Worm (Caenorhabditis elegans) whole organism, late embryonic: ENCODE data around the gene srd-4.

Experiments
- C08G9.2 ChIP-seq: sonication (generic microtip); optimal IDR thresholded peaks from 2 replicates; lab custom pipeline; 2016; ENCODE audit warnings: mild to moderate bottlenecking, missing genetic modification characterization, moderate library complexity, missing compliant biosample characterization
- K02D7.2 ChIP-seq: sonication (generic microtip); optimal IDR thresholded peaks from 2 replicates; lab custom pipeline; 2017; ENCODE audit warnings: mild to moderate bottlenecking, missing genetic modification characterization, missing compliant biosample characterization
- K09A11.1 ChIP-seq: sonication (generic microtip); optimal IDR thresholded peaks from 2 replicates; lab custom pipeline; 2017; ENCODE audit warnings: antibody characterized with exemption, mild to moderate bottlenecking, missing genetic modification characterization, missing compliant biosample characterization; ENCODE audit not compliant: insufficient read depth
- Y22D7AL.16 ChIP-seq: sonication (generic microtip); optimal IDR thresholded peaks from 2 replicates; lab custom pipeline; 2016; ENCODE audit warnings: missing genetic modification characterization, missing compliant biosample characterization
- ama-1 ChIP-seq: fragments of 150-350 bp; optimal IDR thresholded peaks from 2 replicates; lab custom pipeline; 2014
- ceh-14 ChIP-seq: sonication (generic microtip); optimal IDR thresholded peaks from 2 replicates; lab custom pipeline; 2016; ENCODE audit warnings: missing genotype, missing genetic modification characterization, missing compliant biosample characterization
- ceh-19 ChIP-seq: fragments of 200-800 bp; sonication (Bioruptor generic); optimal IDR thresholded peaks from 2 replicates; lab custom pipeline; 2018; ENCODE audit warnings: mild to moderate bottlenecking, missing genetic modification characterization, missing compliant biosample characterization
- ceh-2 ChIP-seq: sonication (generic microtip); optimal IDR thresholded peaks from 2 replicates; lab custom pipeline; 2016; ENCODE audit warnings: missing genotype, missing genetic modification characterization, missing compliant biosample characterization
- ceh-24 ChIP-seq: sonication (generic microtip); optimal IDR thresholded peaks from 2 replicates; lab custom pipeline; 2016; ENCODE audit warnings: mild to moderate bottlenecking, missing genetic modification characterization, missing compliant biosample characterization
- ceh-30 ChIP-seq: fragments of 150-350 bp; optimal IDR thresholded peaks from 2 replicates; lab custom pipeline; 2014; ENCODE audit warnings: missing biosample characterization, missing genetic modification characterization
- ceh-34 ChIP-seq: sonication (generic microtip); optimal IDR thresholded peaks from 2 replicates; lab custom pipeline; 2016; ENCODE audit warnings: mild to moderate bottlenecking, missing genetic modification characterization, missing compliant biosample characterization
- ceh-48 ChIP-seq: sonication (generic microtip); optimal IDR thresholded peaks from 2 replicates; lab custom pipeline; 2016; ENCODE audit warnings: missing genetic modification characterization, inconsistent platforms, missing compliant biosample characterization
- ceh-6 ChIP-seq: fragments of 200-800 bp; sonication (Bioruptor generic); optimal IDR thresholded peaks from 2 replicates; lab custom pipeline; 2018; ENCODE audit warnings: mild to moderate bottlenecking, missing genetic modification characterization, missing compliant biosample characterization
- dmd-4 ChIP-seq: sonication (generic microtip); optimal IDR thresholded peaks from 2 replicates; lab custom pipeline; 2016; ENCODE audit warnings: borderline replicate concordance, missing genetic modification characterization, missing compliant biosample characterization
- dve-1 ChIP-seq: sonication (generic microtip); optimal IDR thresholded peaks from 2 replicates; lab custom pipeline; 2017; ENCODE audit warnings: antibody characterized with exemption, mild to moderate bottlenecking, missing genetic modification characterization, missing compliant biosample characterization
- ets-4 ChIP-seq: sonication (generic microtip); optimal IDR thresholded peaks from 2 replicates; lab custom pipeline; 2016; ENCODE audit warnings: missing genetic modification characterization, missing compliant biosample characterization
- fkh-10 ChIP-seq: fragments of 150-350 bp; optimal IDR thresholded peaks from 2 replicates; lab custom pipeline; 2014; ENCODE audit warnings: missing biosample characterization, missing genetic modification reagents, missing genetic modification characterization
- fkh-6 ChIP-seq: sonication (generic microtip); optimal IDR thresholded peaks from 2 replicates; lab custom pipeline; 2016; ENCODE audit warnings: missing genetic modification characterization, missing compliant biosample characterization
- gmeb-2 ChIP-seq: sonication (generic microtip); optimal IDR thresholded peaks from 2 replicates; lab custom pipeline; 2016; ENCODE audit warnings: missing genetic modification characterization, inconsistent platforms, missing compliant biosample characterization
- hlh-13 ChIP-seq: fragments of 200-800 bp; sonication (Bioruptor generic); optimal IDR thresholded peaks from 2 replicates; lab custom pipeline; 2018; ENCODE audit warnings: mild to moderate bottlenecking, missing genetic modification characterization, missing compliant biosample characterization
- hlh-30 ChIP-seq: sonication (generic microtip); optimal IDR thresholded peaks from 2 replicates; lab custom pipeline; 2017; ENCODE audit warnings: antibody characterized with exemption, missing genetic modification characterization, missing compliant biosample characterization; ENCODE audit not compliant: insufficient read depth
- madf-2 ChIP-seq: sonication (generic microtip); optimal IDR thresholded peaks from 2 replicates; lab custom pipeline; 2017; ENCODE audit warnings: missing genetic modification characterization, missing compliant biosample characterization
- nfya-1 ChIP-seq: sonication (generic microtip); optimal IDR thresholded peaks from 2 replicates; lab custom pipeline; 2017; ENCODE audit warnings: missing genetic modification characterization, mild to moderate bottlenecking, missing compliant biosample characterization, antibody characterized with exemption, moderate library complexity
- nhr-232 ChIP-seq: sonication (generic microtip); optimal IDR thresholded peaks from 2 replicates; lab custom pipeline; 2016; ENCODE audit warnings: missing genetic modification characterization, missing compliant biosample characterization
- odd-2 ChIP-seq: sonication (generic microtip); optimal IDR thresholded peaks from 2 replicates; lab custom pipeline; 2017; ENCODE audit warnings: antibody characterized with exemption, mild to moderate bottlenecking, missing genetic modification characterization, missing compliant biosample characterization
- pag-3 ChIP-seq: sonication (generic microtip); optimal IDR thresholded peaks from 2 replicates; lab custom pipeline; 2016; ENCODE audit warnings: missing compliant biosample characterization, missing genetic modification characterization, borderline replicate concordance
- pat-9 ChIP-seq: fragments of 200-800 bp; sonication (Bioruptor generic); optimal IDR thresholded peaks from 2 replicates; lab custom pipeline; 2018; ENCODE audit warnings: mild to moderate bottlenecking, missing genetic modification characterization, moderate library complexity, missing compliant biosample characterization
- pax-1 ChIP-seq: fragments of 150-350 bp; optimal IDR thresholded peaks from 2 replicates; lab custom pipeline; 2014; ENCODE audit warnings: missing biosample characterization, missing genetic modification characterization
- pros-1 ChIP-seq: fragments of 150-350 bp; optimal IDR thresholded peaks from 2 replicates; lab custom pipeline; 2014; ENCODE audit warnings: missing biosample characterization, missing genetic modification reagents, missing genetic modification characterization
- ref-2 ChIP-seq: sonication (generic microtip); optimal IDR thresholded peaks from 2 replicates; lab custom pipeline; 2016; ENCODE audit warnings: missing genetic modification characterization, missing compliant biosample characterization
- syd-9 ChIP-seq: sonication (generic microtip); optimal IDR thresholded peaks from 2 replicates; lab custom pipeline; 2016; ENCODE audit warnings: mild to moderate bottlenecking, missing genetic modification characterization, moderate library complexity, missing compliant biosample characterization
- tbx-2 ChIP-seq: sonication (generic microtip); optimal IDR thresholded peaks from 2 replicates; lab custom pipeline; 2016; ENCODE audit warnings: missing genetic modification characterization, missing compliant biosample characterization
- ttx-3 ChIP-seq: sonication (generic microtip); optimal IDR thresholded peaks from 2 replicates; lab custom pipeline; 2016; ENCODE audit warnings: missing genetic modification reagents, missing genetic modification characterization, missing compliant biosample characterization
- unc-55 ChIP-seq: sonication (generic microtip); optimal IDR thresholded peaks from 2 replicates; lab custom pipeline; 2017; ENCODE audit warnings: missing biosample characterization, missing genetic modification reagents, missing genetic modification characterization
- zip-5 ChIP-seq: sonication (generic microtip); optimal IDR thresholded peaks from 2 replicates; lab custom pipeline; 2016; ENCODE audit warnings: missing genetic modification characterization, missing compliant biosample characterization

The srd-4 gene

DNA sequence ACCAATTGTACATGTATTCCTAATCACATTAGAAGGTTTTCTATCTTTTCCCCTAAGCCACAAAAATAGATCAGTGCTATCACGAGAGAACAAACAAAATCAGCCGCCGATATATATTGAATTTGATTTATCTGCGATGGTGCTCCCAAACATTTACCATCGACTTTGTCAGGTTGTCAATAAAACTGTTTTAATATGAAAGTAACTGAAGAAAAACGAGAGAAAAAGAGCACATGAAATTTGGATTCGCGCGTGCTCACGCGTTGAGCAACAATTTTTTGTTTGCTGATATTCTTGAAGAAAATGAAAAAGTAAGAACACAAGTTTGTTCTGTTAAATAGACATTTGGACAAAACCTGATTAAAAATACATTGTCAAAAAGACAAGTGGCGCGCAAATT, 4.1 kb downstream of the srd-4 start:
- TF ChIP-seq unc-55 (GFP tag; lab: Kevin White, UChicago), result no peak
- TF ChIP-seq ama-1, result no peak
- no peak for TF ChIP-seq pag-3
- TF ChIP-seq C08G9.2, result no peak
- TF ChIP-seq ceh-24 (tag; lab: Kevin White, UChicago), result no peak
- no peak for TF ChIP-seq ref-2
- TF ChIP-seq dve-1 (tag; lab: Kevin White, UChicago), result no peak
- no peak for TF ChIP-seq fkh-6 (tag; lab: Kevin White, UChicago)
- no peak for TF ChIP-seq ceh-19 (GFP tag; lab: Kevin White, UChicago)
- no peak for TF ChIP-seq Y22D7AL.16 (tag; lab: Kevin White, UChicago)
- no peak for TF ChIP-seq ceh-14 (tag; lab: Kevin White, UChicago)
- TF ChIP-seq pat-9 (tag; lab: Kevin White, UChicago), result no peak
- no peak for TF ChIP-seq ceh-30 (tag; lab: Kevin White, UChicago)
- no peak for TF ChIP-seq dmd-4
- no peak for TF ChIP-seq hlh-13 (GFP tag; lab: Kevin White, UChicago)
- no peak for TF ChIP-seq pax-1 (tag; lab: Kevin White, UChicago)
- TF ChIP-seq zip-5 (tag; lab: Kevin White, UChicago), result no peak
- TF ChIP-seq fkh-10 (GFP tag; lab: Kevin White, UChicago), result no peak

DNA sequence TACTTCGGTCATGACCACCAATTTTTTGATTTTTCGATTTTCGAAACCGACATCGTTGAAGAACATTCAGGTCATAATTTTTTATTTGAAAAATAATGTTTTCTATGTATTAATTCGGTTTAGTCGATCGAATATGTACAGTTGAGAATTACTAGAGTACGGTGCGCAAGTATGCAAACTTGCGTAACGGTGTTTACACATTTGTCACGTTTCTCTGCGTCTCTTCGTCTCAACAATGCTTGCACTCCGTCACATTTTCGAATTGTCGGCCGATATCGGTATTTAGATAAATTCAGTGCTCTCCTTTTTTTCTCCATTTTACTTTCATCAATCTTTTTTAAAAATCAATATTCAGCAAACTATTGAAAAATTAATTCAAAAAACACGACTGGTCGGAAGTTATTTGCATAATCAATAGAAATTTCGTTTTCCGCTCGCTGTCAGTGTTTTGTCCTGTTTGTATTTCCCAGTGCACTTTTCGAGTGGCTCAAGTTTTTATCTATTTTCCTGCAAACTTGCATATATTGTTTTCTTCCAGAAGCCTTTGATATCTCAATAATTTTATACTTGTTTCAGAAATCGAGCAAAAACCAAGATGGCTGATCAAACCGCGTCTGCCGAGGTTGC, 6.3 kb downstream of the srd-4 start, which contains the start of gene dpy-30:
dpy-30 (plus strand) TSS at position 577 of the 627 bp plus-strand sequence.
- no peak for TF ChIP-seq ceh-6
- TF ChIP-seq ttx-3 (tag; lab: Kevin White, UChicago), result no peak
- TF ChIP-seq ceh-19 (GFP tag; lab: Kevin White, UChicago), result no peak
- TF ChIP-seq nfya-1 (tag; lab: Kevin White, UChicago), result peak; percentile 42
- TF ChIP-seq ceh-30 (tag; lab: Kevin White, UChicago), result peak; percentile 7
- peak; percentile 33 for TF ChIP-seq hlh-30 (tag; lab: Kevin White, UChicago)
- TF ChIP-seq ceh-34 (tag; lab: Kevin White, UChicago), result peak; percentile 24
- TF ChIP-seq, all 69 proteins: peak for 4

ce11 chrV:12192129-12192528, 7.4 kb downstream of the srd-4 start, which contains the start of gene rnp-1:
Gene rnp-1 (plus strand): TSS chrV:12192273.
- TF ChIP-seq tbx-2 (tag; lab: Kevin White, UChicago) (no peak), K09A11.1 (tag; lab: Kevin White, UChicago) (no peak), ama-1 (peak; percentile 11), syd-9 (tag; lab: Kevin White, UChicago) (no peak)

DNA sequence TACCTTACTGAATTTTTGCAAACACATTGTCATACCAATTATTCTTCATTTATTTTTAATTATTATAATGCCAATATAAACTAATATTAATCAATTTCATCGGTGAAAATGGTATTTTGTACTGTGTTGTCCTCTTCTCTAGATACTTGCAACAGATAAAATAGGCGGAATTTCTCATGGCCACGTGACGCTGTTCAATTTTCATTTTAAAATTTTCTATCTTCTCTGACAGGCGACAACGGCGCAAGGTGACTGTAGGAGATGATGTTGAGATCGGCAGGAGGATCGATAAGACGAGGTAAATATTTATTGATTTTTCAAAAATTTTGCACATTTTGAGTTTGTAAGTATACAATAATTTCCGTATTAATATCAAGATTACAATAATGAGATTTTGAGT, 9.5 kb downstream of the srd-4 start, which contains the start of gene ogdh-2:
ogdh-2 (plus strand) TSS at position 233 of the 400 bp plus-strand sequence.
- TF ChIP-seq dve-1 (tag; lab: Kevin White, UChicago) (no peak), ets-4 (no peak), ceh-2 (tag; lab: Kevin White, UChicago) (no peak), hlh-13 (GFP tag; lab: Kevin White, UChicago) (no peak), ceh-30 (tag; lab: Kevin White, UChicago) (no peak), nhr-232 (tag; lab: Kevin White, UChicago) (no peak), K02D7.2 (tag; lab: Kevin White, UChicago) (no peak), odd-2 (tag; lab: Kevin White, UChicago) (no peak), madf-2 (no peak), fkh-6 (tag; lab: Kevin White, UChicago) (no peak), ceh-34 (tag; lab: Kevin White, UChicago) (no peak), ceh-48 (no peak), ama-1 (no peak), gmeb-2 (tag; lab: Kevin White, UChicago) (no peak), ceh-19 (GFP tag; lab: Kevin White, UChicago) (no peak), pros-1 (tag; lab: Kevin White, UChicago) (no peak)
